Worm (Caenorhabditis elegans) whole organism, early embryonic: ENCODE measurements around the gene let-418.

ENCODE experiments used
- B0310.2 ChIP-seq: sonication (generic microtip); optimal IDR thresholded peaks from 2 replicates; lab custom pipeline; 2016; ENCODE audit warnings: mild to moderate bottlenecking, missing genetic modification characterization, missing compliant biosample characterization
- F13C5.2 ChIP-seq: sonication (generic microtip); optimal IDR thresholded peaks from 2 replicates; lab custom pipeline; 2017; ENCODE audit warnings: mild to moderate bottlenecking, missing genetic modification characterization, inconsistent platforms, missing compliant biosample characterization
- aly-1 ChIP-seq: sonication (generic microtip); optimal IDR thresholded peaks from 2 replicates; lab custom pipeline; 2016; ENCODE audit warnings: missing genetic modification characterization, missing compliant biosample characterization
- ama-1 ChIP-seq: fragments of 150-350 bp; optimal IDR thresholded peaks from 2 replicates; lab custom pipeline; 2014
- ceh-13 ChIP-seq: fragments of 200-800 bp; sonication (Bioruptor generic); optimal IDR thresholded peaks from 2 replicates; lab custom pipeline; 2018; ENCODE audit warnings: mild to moderate bottlenecking, missing genetic modification characterization, missing compliant biosample characterization
- ceh-36 ChIP-seq: sonication (generic microtip); optimal IDR thresholded peaks from 2 replicates; lab custom pipeline; 2016; ENCODE audit warnings: missing genetic modification characterization, inconsistent platforms, missing compliant biosample characterization
- ets-7 ChIP-seq: sonication (generic microtip); optimal IDR thresholded peaks from 2 replicates; lab custom pipeline; 2016; ENCODE audit warnings: missing genotype, missing genetic modification characterization, missing compliant biosample characterization
- flt-1 ChIP-seq: fragments of 200-800 bp; sonication (Bioruptor generic); IDR thresholded peaks from 2 replicates; pipeline ENCODE4 v1.3.6; 2022; ENCODE audit warnings: missing genetic modification characterization, missing compliant biosample characterization
- hmbx-1 ChIP-seq: sonication (generic microtip); optimal IDR thresholded peaks from 2 replicates; lab custom pipeline; 2016; ENCODE audit warnings: mild to moderate bottlenecking, missing genetic modification characterization, missing compliant biosample characterization
- hmg-4 ChIP-seq: fragments of 200-800 bp; sonication (Bioruptor generic); optimal IDR thresholded peaks from 2 replicates; lab custom pipeline; 2018; ENCODE audit warnings: mild to moderate bottlenecking, missing genetic modification characterization, missing compliant biosample characterization
- hnd-1 ChIP-seq: sonication (generic microtip); optimal IDR thresholded peaks from 2 replicates; lab custom pipeline; 2016; ENCODE audit warnings: missing genetic modification characterization, missing compliant biosample characterization
- pes-1 ChIP-seq: fragments of 200-800 bp; sonication (Bioruptor generic); IDR thresholded peaks from 2 replicates; pipeline ENCODE4 v1.3.6; 2022; ENCODE audit warnings: missing genetic modification reagents, missing genetic modification characterization, missing compliant biosample characterization
- scrt-1 ChIP-seq: fragments of 200-800 bp; sonication (Bioruptor generic); IDR thresholded peaks from 2 replicates; pipeline ENCODE4 v1.3.6; 2022; ENCODE audit warnings: missing genetic modification characterization, missing compliant biosample characterization
- sea-1 ChIP-seq: fragments of 200-800 bp; sonication (Bioruptor generic); conservative IDR thresholded peaks from 2 replicates; pipeline ENCODE4 v1.3.6; 2022; ENCODE audit warnings: missing genetic modification characterization, missing compliant biosample characterization
- tbx-11 ChIP-seq: fragments of 200-800 bp; sonication (Bioruptor generic); IDR thresholded peaks from 2 replicates; pipeline ENCODE4 v1.3.6; 2022; ENCODE audit warnings: missing genetic modification characterization, missing compliant biosample characterization
- tbx-37 ChIP-seq: fragments of 200-800 bp; sonication (Bioruptor generic); conservative IDR thresholded peaks from 2 replicates; pipeline ENCODE4 v1.3.6; 2022; ENCODE audit warnings: missing genetic modification reagents, missing genetic modification characterization, missing compliant biosample characterization
- tra-4 ChIP-seq: sonication (generic microtip); optimal IDR thresholded peaks from 2 replicates; lab custom pipeline; 2017; ENCODE audit warnings: missing genetic modification characterization, missing compliant biosample characterization

Gene let-418

DNA sequence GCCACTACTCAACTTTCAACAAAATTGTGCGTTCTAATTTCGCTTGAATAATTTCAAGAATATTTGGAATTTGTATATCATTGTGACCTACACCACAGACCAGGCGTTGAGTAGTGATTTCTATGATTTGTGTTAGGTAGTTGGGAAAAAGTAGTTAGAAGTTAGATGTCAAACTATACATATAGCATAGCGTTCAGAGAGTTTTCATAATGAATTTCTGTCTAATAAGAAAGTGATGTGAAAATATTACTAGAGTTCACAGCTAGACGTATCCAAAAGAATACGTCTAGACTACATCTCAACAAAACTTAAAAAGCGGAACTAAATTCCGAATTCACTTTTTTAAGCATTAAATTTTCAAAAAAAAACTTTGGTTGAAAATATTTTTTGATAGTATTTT, 8.8 kb downstream of the let-418 start:
- TF ChIP-seq ceh-36 (tag; lab: Kevin White, UChicago) (no peak), hmg-4 (GFP tag; lab: Kevin White, UChicago) (no peak), tra-4 (tag; lab: Kevin White, UChicago) (no peak)

DNA sequence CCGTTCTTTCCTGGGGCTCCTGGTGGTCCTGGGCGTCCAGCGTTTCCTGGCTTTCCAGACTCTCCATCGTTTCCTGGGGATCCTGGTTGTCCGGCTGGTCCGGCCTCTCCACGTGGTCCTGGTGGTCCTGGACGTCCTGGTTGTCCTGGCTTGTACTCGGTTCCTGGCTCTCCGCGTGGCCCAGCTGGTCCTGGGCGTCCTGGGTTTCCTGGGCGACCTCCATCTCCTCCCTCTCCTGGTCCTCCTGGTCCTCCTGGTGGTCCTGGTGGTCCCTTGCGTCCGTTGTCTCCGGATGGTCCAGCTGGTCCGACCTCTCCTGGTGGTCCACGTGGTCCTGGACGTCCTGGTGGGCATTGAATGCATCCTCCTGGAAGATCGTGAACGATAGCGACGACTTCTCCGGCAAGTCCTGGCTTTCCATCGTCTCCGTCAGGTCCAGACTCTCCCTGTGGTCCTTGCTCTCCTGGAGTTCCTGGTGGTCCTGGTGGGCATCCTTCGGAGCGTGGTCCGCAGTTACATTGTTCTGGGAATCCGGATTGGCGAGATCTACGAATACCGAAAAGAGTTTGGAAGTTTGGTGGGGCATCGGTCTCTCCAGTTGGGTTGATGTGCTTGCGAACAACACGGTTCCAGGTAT, 9.5 kb downstream of the let-418 start:
- TF ChIP-seq F13C5.2 (tag; lab: Kevin White, UChicago) (no peak), tbx-37 (GFP tag; lab: Robert Waterston, UW) (no peak), tra-4 (tag; lab: Kevin White, UChicago) (no peak), aly-1 (tag; lab: Kevin White, UChicago) (no peak), pes-1 (no peak), B0310.2 (tag; lab: Kevin White, UChicago) (no peak), ama-1 (lab: Kevin White, UChicago) (no peak), tbx-11 (GFP tag; lab: Robert Waterston, UW) (0 out of 2 replicates have a peak, but pooled peaks have one; percentile 23), scrt-1 (GFP tag; lab: Robert Waterston, UW) (no peak), ceh-13 (GFP tag; lab: Kevin White, UChicago) (no peak), flt-1 (GFP tag; lab: Robert Waterston, UW) (no peak), hmbx-1 (tag; lab: Kevin White, UChicago) (no peak), ceh-36 (tag; lab: Kevin White, UChicago) (no peak), hnd-1 (tag; lab: Kevin White, UChicago) (no peak), hmg-4 (GFP tag; lab: Kevin White, UChicago) (peak; percentile 9), ets-7 (no peak)

DNA sequence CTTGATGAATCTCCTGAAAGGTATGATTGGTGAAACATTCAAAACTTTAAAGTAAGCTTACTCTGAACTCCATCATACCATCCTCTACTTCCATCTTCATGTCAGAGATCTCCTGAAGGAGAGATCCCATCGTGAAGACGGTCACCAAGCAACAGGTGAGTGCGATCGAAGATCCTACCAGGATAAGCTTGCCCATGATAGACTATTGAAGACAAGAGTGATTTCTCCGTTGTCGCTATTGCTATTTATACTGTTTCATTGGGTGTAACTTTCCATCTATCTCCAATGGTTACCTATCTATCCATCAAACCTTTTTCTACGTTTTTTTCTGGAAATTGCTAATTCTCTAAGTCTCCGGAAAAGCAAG, 10.0 kb downstream of the let-418 start, which contains the start of gene col-140:
Gene col-140 (minus strand): TSS at position 219 of the 367 bp plus-strand sequence.
- no peak for TF ChIP-seq hnd-1 (tag; lab: Kevin White, UChicago)
- no peak for TF ChIP-seq ama-1 (lab: Kevin White, UChicago)
- no peak for TF ChIP-seq sea-1 (GFP tag; lab: Robert Waterston, UW)
- TF ChIP-seq hmg-4 (GFP tag; lab: Kevin White, UChicago) = no peak
- TF ChIP-seq scrt-1 (GFP tag; lab: Robert Waterston, UW) = no peak
- TF ChIP-seq tra-4 (tag; lab: Kevin White, UChicago) = no peak
- TF ChIP-seq ceh-36 (tag; lab: Kevin White, UChicago) = no peak
- no peak for TF ChIP-seq ceh-13 (GFP tag; lab: Kevin White, UChicago)

DNA sequence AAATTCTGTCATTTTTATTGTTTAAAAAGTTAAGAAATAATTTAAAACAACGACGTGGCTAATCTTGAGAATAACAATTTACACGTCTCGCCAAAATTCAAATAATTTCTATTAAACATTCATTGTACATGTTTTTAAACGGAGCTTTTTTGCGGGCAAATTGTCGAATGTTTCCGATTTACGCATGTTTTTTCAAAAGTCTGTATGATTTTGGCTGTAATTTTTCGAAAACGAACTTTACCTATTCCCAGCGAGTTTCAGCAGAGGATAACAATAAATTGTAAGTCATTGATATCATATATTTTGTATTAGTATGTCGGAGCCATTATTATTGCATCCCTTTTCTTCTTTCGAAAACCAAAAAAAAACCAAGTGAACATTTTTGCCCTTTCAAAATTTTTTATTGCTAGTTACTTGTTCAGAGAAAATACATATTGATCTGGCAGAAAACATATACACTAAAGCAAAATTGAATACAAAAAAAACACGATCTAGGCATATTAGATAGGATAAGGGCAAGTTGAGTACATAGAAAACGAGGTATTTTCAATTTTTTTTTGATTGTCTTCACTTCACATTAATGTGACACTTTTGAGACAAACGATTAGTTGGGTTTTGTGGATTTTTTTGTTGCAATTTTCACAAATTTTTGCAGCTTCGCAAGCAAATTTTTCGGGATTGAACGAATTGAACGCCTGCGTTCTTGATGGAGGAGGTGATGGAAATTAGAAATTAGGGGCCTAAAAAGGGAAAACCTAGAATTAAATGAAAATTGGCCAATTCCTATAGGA, 12.1 kb downstream of the let-418 start, which contains the start of gene F26F12.2:
Gene F26F12.2 (minus strand): TSS at position 38 of the 791 bp plus-strand sequence.
- no peak for TF ChIP-seq ceh-13 (GFP tag; lab: Kevin White, UChicago)
- no peak for TF ChIP-seq tbx-37 (GFP tag; lab: Robert Waterston, UW)
- no peak for TF ChIP-seq ceh-36 (tag; lab: Kevin White, UChicago)
- no peak for TF ChIP-seq aly-1 (tag; lab: Kevin White, UChicago)
- TF ChIP-seq scrt-1 (GFP tag; lab: Robert Waterston, UW) = no peak
- no peak for TF ChIP-seq sea-1 (GFP tag; lab: Robert Waterston, UW)
- TF ChIP-seq hmg-4 (GFP tag; lab: Kevin White, UChicago) = no peak
- no peak for TF ChIP-seq pes-1

DNA sequence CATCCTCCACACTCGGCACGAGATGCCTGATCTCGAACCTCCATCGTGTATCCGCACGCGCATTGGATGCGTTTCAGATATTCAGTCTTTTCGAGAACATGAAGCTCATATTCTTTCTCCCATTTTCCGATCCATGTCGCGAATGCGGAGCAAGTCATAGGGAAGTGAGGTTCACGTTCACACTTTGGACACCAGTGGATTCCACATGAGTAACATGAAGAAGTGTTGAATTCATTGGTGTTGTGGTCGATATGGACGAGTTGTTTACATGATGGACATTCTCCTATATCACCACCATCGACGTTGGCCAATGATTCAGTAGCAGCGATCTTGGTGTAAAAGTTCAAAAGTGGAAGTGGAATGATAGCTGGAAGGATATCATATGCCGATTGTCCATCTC, 14.3 kb downstream of the let-418 start:
- no peak for TF ChIP-seq aly-1 (tag; lab: Kevin White, UChicago)
- TF ChIP-seq tbx-37 (GFP tag; lab: Robert Waterston, UW) = no peak
- TF ChIP-seq ets-7 = no peak
- no peak for TF ChIP-seq tbx-11 (GFP tag; lab: Robert Waterston, UW)
- no peak for TF ChIP-seq ama-1 (lab: Kevin White, UChicago)
- no peak for TF ChIP-seq ceh-36 (tag; lab: Kevin White, UChicago)
- no peak for TF ChIP-seq pes-1
- no peak for TF ChIP-seq ceh-13 (GFP tag; lab: Kevin White, UChicago)

DNA sequence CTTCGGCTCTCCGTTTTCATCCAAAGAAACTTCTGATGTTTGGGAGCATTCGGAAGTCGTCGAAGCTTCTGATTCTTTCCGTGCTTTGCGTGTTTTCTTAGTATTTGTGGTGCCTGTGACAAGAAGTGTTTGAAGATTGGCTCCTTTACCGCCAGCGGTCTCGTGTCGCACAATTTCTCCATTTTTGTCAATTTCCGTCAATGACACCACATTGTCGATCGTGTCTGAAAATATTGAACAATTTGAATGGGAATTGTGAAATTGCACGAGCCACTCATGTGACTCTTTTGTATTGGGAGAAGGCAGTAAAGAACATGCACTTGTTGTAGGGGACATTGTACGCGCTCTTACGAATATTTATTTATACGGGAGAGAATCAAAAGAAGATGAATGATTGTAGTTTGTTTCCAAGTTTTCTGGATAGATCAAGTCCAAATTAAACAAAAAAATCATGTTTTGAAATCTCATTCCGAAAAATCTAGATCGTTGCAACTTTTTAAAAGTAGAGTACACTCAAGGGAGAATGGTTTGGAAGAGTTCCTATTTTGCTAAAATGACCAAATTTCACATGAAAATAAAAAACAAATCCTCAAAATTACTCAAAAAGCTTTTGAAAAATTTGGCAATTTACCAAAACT, 16.0 kb downstream of the let-418 start:
- TF ChIP-seq ceh-36 (tag; lab: Kevin White, UChicago) (no peak), sea-1 (GFP tag; lab: Robert Waterston, UW) (no peak), hnd-1 (tag; lab: Kevin White, UChicago) (no peak), tbx-37 (GFP tag; lab: Robert Waterston, UW) (no peak), pes-1 (no peak), hmg-4 (GFP tag; lab: Kevin White, UChicago) (no peak), scrt-1 (GFP tag; lab: Robert Waterston, UW) (no peak), B0310.2 (tag; lab: Kevin White, UChicago) (no peak), flt-1 (GFP tag; lab: Robert Waterston, UW) (no peak), F13C5.2 (tag; lab: Kevin White, UChicago) (no peak), ama-1 (lab: Kevin White, UChicago) (no peak), tbx-11 (GFP tag; lab: Robert Waterston, UW) (no peak), tra-4 (tag; lab: Kevin White, UChicago) (no peak), ceh-13 (GFP tag; lab: Kevin White, UChicago) (no peak), ets-7 (no peak), hmbx-1 (tag; lab: Kevin White, UChicago) (no peak), aly-1 (tag; lab: Kevin White, UChicago) (no peak)
